Worm (Caenorhabditis elegans) whole organism, L2 larva: ENCODE data around the gene C27F2.4.
A peak's percentile ranks its signal among the peaks of the same experiment; 100 is the strongest.

Source experiments
- C34F6.9 ChIP-seq: fragments of 150-350 bp; optimal IDR thresholded peaks from 2 replicates; lab custom pipeline; 2014; ENCODE audit warnings: missing biosample characterization, missing genetic modification characterization
- F13H6.1 ChIP-seq: sonication (generic microtip); optimal IDR thresholded peaks from 2 replicates; lab custom pipeline; 2016; ENCODE audit warnings: missing genetic modification characterization, missing compliant biosample characterization
- R02D3.7 ChIP-seq: fragments of 150-350 bp; optimal IDR thresholded peaks from 2 replicates; lab custom pipeline; 2014; ENCODE audit warnings: missing biosample characterization, missing genetic modification characterization
- Y55F3AM.14 ChIP-seq: fragments of 200-800 bp; sonication (Bioruptor generic); optimal IDR thresholded peaks from 2 replicates; lab custom pipeline; 2018; ENCODE audit warnings: mild to moderate bottlenecking, missing genetic modification characterization, missing compliant biosample characterization
- alr-1 ChIP-seq: fragments of 150-350 bp; optimal IDR thresholded peaks from 2 replicates; lab custom pipeline; 2014; ENCODE audit warnings: missing biosample characterization, missing genetic modification characterization
- aly-2 ChIP-seq: fragments of 150-350 bp; optimal IDR thresholded peaks from 2 replicates; lab custom pipeline; 2014; ENCODE audit warnings: missing biosample characterization, missing genetic modification characterization
- ama-1 ChIP-seq: fragments of 150-350 bp; optimal IDR thresholded peaks from 2 replicates; lab custom pipeline; 2018; ENCODE audit warnings: inconsistent platforms
- blmp-1 ChIP-seq: sonication (generic microtip); optimal IDR thresholded peaks from 2 replicates; lab custom pipeline; 2017; ENCODE audit warnings: missing genetic modification characterization, mild to moderate bottlenecking, missing compliant biosample characterization, antibody characterized with exemption, moderate library complexity; ENCODE audit not compliant: insufficient read depth
- crh-2 ChIP-seq: sonication (generic microtip); optimal IDR thresholded peaks from 2 replicates; lab custom pipeline; 2017; ENCODE audit warnings: missing biosample characterization, missing genetic modification characterization
- egl-27 ChIP-seq: sonication (generic microtip); optimal IDR thresholded peaks from 3 replicates; lab custom pipeline; 2017; ENCODE audit warnings: missing biosample characterization, missing genetic modification reagents, missing genetic modification characterization
- elt-3 ChIP-seq: sonication (generic microtip); optimal IDR thresholded peaks from 2 replicates; lab custom pipeline; 2017; ENCODE audit warnings: missing biosample characterization, missing genetic modification characterization
- fos-1 ChIP-seq: fragments of 150-350 bp; optimal IDR thresholded peaks from 2 replicates; lab custom pipeline; 2014; ENCODE audit warnings: missing biosample characterization, missing genetic modification characterization
- gmeb-1 ChIP-seq: fragments of 150-350 bp; optimal IDR thresholded peaks from 2 replicates; lab custom pipeline; 2014; ENCODE audit warnings: missing biosample characterization, missing genetic modification characterization
- lin-11 ChIP-seq: fragments of 150-350 bp; sonication (generic microtip); optimal IDR thresholded peaks from 2 replicates; lab custom pipeline; 2014; ENCODE audit warnings: missing biosample characterization, missing genetic modification characterization, inconsistent platforms, mixed read lengths
- lin-13 ChIP-seq: fragments of 150-350 bp; optimal IDR thresholded peaks from 2 replicates; lab custom pipeline; 2014; ENCODE audit warnings: missing biosample characterization, missing genetic modification reagents, missing genetic modification characterization
- lsy-2 ChIP-seq, 2 experiments: fragments of 150-350 bp in 1 of 2; sonication (generic microtip) in 1 of 2; optimal IDR thresholded peaks; 2 replicates each; lab custom pipeline; 2014 to 2017; ENCODE audit warnings: missing biosample characterization in 2 of 2, missing genetic modification characterization in 2 of 2
- mab-5 ChIP-seq: fragments of 150-350 bp; optimal IDR thresholded peaks from 2 replicates; lab custom pipeline; 2014; ENCODE audit warnings: missing biosample characterization, missing genetic modification characterization
- mdl-1 ChIP-seq, 2 experiments: fragments of 150-350 bp in 1 of 2; sonication (generic microtip) in 1 of 2; optimal IDR thresholded peaks; 2 replicates each; lab custom pipeline; 2017; ENCODE audit warnings: missing biosample characterization in 2 of 2, missing genetic modification characterization in 2 of 2
- nhr-10 ChIP-seq: sonication (generic microtip); optimal IDR thresholded peaks from 2 replicates; lab custom pipeline; 2017; ENCODE audit warnings: missing biosample characterization, missing genetic modification characterization
- nhr-11 ChIP-seq: fragments of 150-350 bp; optimal IDR thresholded peaks from 2 replicates; lab custom pipeline; 2014; ENCODE audit warnings: missing biosample characterization, missing genetic modification characterization
- nhr-12 ChIP-seq: fragments of 150-350 bp; optimal IDR thresholded peaks from 2 replicates; lab custom pipeline; 2014; ENCODE audit warnings: missing biosample characterization, missing genetic modification characterization
- nhr-129 ChIP-seq: fragments of 150-350 bp; optimal IDR thresholded peaks from 2 replicates; lab custom pipeline; 2014; ENCODE audit warnings: missing biosample characterization, missing genetic modification characterization
- nhr-21 ChIP-seq: fragments of 150-350 bp; optimal IDR thresholded peaks from 2 replicates; lab custom pipeline; 2014; ENCODE audit warnings: missing biosample characterization, missing genetic modification characterization
- nhr-23 ChIP-seq: fragments of 150-350 bp; optimal IDR thresholded peaks from 2 replicates; lab custom pipeline; 2014; ENCODE audit warnings: missing biosample characterization, missing genetic modification reagents, missing genetic modification characterization
- nhr-237 ChIP-seq: fragments of 150-350 bp; optimal IDR thresholded peaks from 2 replicates; lab custom pipeline; 2014; ENCODE audit warnings: missing biosample characterization, missing genetic modification characterization
- nhr-25 ChIP-seq: fragments of 150-350 bp; sonication (generic microtip); optimal IDR thresholded peaks from 3 replicates; lab custom pipeline; 2014; ENCODE audit warnings: missing biosample characterization, missing genetic modification characterization
- peb-1 ChIP-seq: fragments of 150-350 bp; optimal IDR thresholded peaks from 2 replicates; lab custom pipeline; 2014; ENCODE audit warnings: missing biosample characterization, missing genetic modification characterization
- sem-4 ChIP-seq: fragments of 150-350 bp; optimal IDR thresholded peaks from 2 replicates; lab custom pipeline; 2014; ENCODE audit warnings: missing biosample characterization, missing genetic modification reagents, missing genetic modification characterization
- sma-3 ChIP-seq: sonication (generic microtip); optimal IDR thresholded peaks from 2 replicates; lab custom pipeline; 2016; ENCODE audit warnings: missing genetic modification reagents, missing genetic modification characterization, missing compliant biosample characterization
- sma-9 ChIP-seq, 2 experiments: fragments of 150-350 bp in 1 of 2; sonication (generic microtip) in 1 of 2; optimal IDR thresholded peaks; 2 replicates each; lab custom pipeline; 2014 to 2016; ENCODE audit warnings: missing genetic modification characterization in 2 of 2, mild to moderate bottlenecking in 1 of 2, missing biosample characterization in 1 of 2, missing compliant biosample characterization in 1 of 2, missing genetic modification reagents in 1 of 2, moderate library complexity in 1 of 2
- snpc-4 ChIP-seq: fragments of 150-350 bp; optimal IDR thresholded peaks from 2 replicates; lab custom pipeline; 2014; ENCODE audit warnings: missing biosample characterization, missing genetic modification characterization
- unc-39 ChIP-seq: fragments of 150-350 bp; optimal IDR thresholded peaks from 2 replicates; lab custom pipeline; 2014; ENCODE audit warnings: missing biosample characterization, missing genetic modification characterization
- unc-55 ChIP-seq: fragments of 150-350 bp; sonication (generic microtip); optimal IDR thresholded peaks from 3 replicates; lab custom pipeline; 2014; ENCODE audit warnings: missing biosample characterization, missing genetic modification reagents, missing genetic modification characterization
- unc-62 ChIP-seq: fragments of 150-350 bp; optimal IDR thresholded peaks from 2 replicates; lab custom pipeline; 2014; ENCODE audit warnings: missing biosample characterization, missing genetic modification reagents, missing genetic modification characterization
- ztf-1 ChIP-seq: fragments of 200-800 bp; sonication (Bioruptor generic); conservative IDR thresholded peaks from 2 replicates; pipeline ENCODE4 v1.3.6; 2022; ENCODE audit warnings: missing genetic modification characterization, missing compliant biosample characterization
- ztf-11 ChIP-seq: sonication (generic microtip); optimal IDR thresholded peaks from 2 replicates; lab custom pipeline; 2017; ENCODE audit warnings: missing biosample characterization, missing genetic modification characterization
- ztf-4 ChIP-seq: fragments of 150-350 bp; optimal IDR thresholded peaks from 2 replicates; lab custom pipeline; 2014; ENCODE audit warnings: missing biosample characterization, missing genetic modification characterization

C27F2.4 gene

DNA sequence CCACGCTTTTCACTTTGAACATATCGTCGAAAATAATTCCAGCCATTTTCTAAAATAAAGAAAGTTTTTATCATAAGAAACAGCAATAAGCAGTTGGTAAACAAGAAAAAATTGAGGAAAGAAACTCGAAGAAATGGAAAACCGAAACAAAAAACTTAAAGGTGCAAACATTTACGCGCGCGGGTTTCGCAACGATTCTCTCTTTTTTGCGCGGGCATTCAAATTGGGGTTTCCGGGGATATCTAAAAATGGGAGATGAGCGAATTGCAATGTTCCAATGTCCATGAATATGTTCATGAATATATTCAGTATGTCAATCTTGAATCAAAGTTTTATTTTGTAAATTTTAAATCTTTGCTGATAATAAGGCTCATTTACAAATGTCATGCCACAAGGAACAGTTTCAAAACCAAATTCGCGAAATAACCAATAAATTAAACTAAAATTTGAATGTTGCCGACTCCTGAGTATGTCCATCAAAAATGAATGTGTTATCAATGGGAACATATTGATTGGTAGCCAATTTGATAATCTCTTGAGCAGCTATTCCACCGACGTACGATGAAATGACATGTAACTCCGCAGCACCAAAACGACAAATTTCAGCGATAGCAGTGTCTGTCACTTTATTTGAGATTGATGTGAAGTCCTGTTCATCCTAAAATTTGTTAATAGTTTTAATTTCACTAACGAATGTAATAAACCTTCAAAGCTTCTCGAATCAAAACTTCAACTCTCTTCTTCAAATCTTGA lies 42.0 kb downstream of the C27F2.4 start, which contains the start of gene rpb-8:
TSS of gene rpb-8 (minus strand) at position 49 of the 753 bp plus-strand sequence.
- peak; percentile 29 for TF ChIP-seq F13H6.1
- no peak for TF ChIP-seq nhr-12
- no peak for TF ChIP-seq Y55F3AM.14 (GFP tag; lab: Kevin White, UChicago)
- TF ChIP-seq alr-1 (tag; lab: Kevin White, UChicago) = no peak
- TF ChIP-seq lin-13 (GFP tag; lab: Kevin White, UChicago) = peak; percentile 46
- TF ChIP-seq blmp-1 (tag; lab: Kevin White, UChicago) = peak; percentile 18
- peak; percentile 18 for TF ChIP-seq sma-3 (GFP tag; lab: Kevin White, UChicago)
- no peak for TF ChIP-seq egl-27 (tag; lab: Kevin White, UChicago)
- peak; percentile 13 for TF ChIP-seq snpc-4 (tag; lab: Kevin White, UChicago)
- TF ChIP-seq ama-1 (lab: Kevin White, UChicago) = peak; percentile 44
- no peak for TF ChIP-seq ztf-11 (tag; lab: Kevin White, UChicago)
- TF ChIP-seq unc-55 (GFP tag; lab: Kevin White, UChicago) = peak; percentile 90
- peak; percentile 89 for TF ChIP-seq gmeb-1
- TF ChIP-seq nhr-129 = peak; percentile 55
- no peak for TF ChIP-seq unc-39 (tag; lab: Kevin White, UChicago)
- no peak for TF ChIP-seq ztf-1 (GFP tag; lab: Robert Waterston, UW)
- no peak for TF ChIP-seq nhr-237 (tag; lab: Kevin White, UChicago)
- TF ChIP-seq sem-4 (tag; lab: Kevin White, UChicago) = no peak
- TF ChIP-seq crh-2 (tag; lab: Kevin White, UChicago) = peak; percentile 45
- peak; percentile 13 for TF ChIP-seq sma-9 (GFP tag; optimal IDR thresholded peaks at IDR 0.05; lab: Kevin White, UChicago)
- TF ChIP-seq sma-9 (tag; optimal IDR thresholded peaks at IDR 0.05; lab: Kevin White, UChicago) = no peak
- peak; percentile 16 for TF ChIP-seq nhr-25 (tag; lab: Kevin White, UChicago)
- TF ChIP-seq lsy-2 (tag; optimal IDR thresholded peaks at IDR 0.05; lab: Kevin White, UChicago) = peak; percentile 14 to 75
- no peak for TF ChIP-seq mab-5 (tag; lab: Kevin White, UChicago)
- TF ChIP-seq unc-62 (GFP tag; lab: Kevin White, UChicago) = no peak
- TF ChIP-seq nhr-21 (tag; lab: Kevin White, UChicago) = peak; percentile 3
- TF ChIP-seq elt-3 (tag; lab: Kevin White, UChicago) = no peak
- no peak for TF ChIP-seq mdl-1 (tag; optimal IDR thresholded peaks at IDR 0.05; lab: Kevin White, UChicago)
- TF ChIP-seq C34F6.9 = peak; percentile 64
- no peak for TF ChIP-seq nhr-10 (tag; lab: Kevin White, UChicago)
- TF ChIP-seq lin-11 (tag; lab: Kevin White, UChicago) = peak; percentile 1
- TF ChIP-seq R02D3.7 (tag; lab: Kevin White, UChicago) = no peak
- TF ChIP-seq peb-1 (tag; lab: Kevin White, UChicago) = no peak
- peak; percentile 29 for TF ChIP-seq fos-1
- TF ChIP-seq nhr-23 = no peak

DNA sequence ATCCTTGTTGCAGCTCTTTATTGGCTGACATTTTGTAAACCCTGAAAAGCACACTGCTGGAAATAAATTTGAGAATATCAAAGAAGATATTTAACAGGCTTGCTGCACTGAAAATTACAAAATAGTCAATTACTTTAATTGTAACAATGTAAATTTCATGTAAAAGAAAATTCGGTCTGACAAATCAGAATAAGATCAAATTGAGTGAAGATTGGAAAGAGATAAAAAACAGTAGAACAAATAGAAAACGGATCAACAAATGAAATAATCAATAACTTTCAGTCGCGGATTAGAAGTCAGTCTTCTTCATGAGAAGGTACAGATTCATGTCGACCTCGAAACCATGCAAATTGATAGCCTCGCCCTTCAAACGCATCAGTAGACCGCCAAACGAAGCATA lies 43.0 kb downstream of the C27F2.4 start, which contains the start of gene rars-1:
TSS of gene rars-1 (minus strand) at position 101 of the 400 bp plus-strand sequence.
- TF ChIP-seq sma-9 (GFP tag; optimal IDR thresholded peaks at IDR 0.05; lab: Kevin White, UChicago) (no peak), sma-9 (tag; optimal IDR thresholded peaks at IDR 0.05; lab: Kevin White, UChicago) (no peak)
- TF ChIP-seq, all 48 proteins: peak for 0

DNA sequence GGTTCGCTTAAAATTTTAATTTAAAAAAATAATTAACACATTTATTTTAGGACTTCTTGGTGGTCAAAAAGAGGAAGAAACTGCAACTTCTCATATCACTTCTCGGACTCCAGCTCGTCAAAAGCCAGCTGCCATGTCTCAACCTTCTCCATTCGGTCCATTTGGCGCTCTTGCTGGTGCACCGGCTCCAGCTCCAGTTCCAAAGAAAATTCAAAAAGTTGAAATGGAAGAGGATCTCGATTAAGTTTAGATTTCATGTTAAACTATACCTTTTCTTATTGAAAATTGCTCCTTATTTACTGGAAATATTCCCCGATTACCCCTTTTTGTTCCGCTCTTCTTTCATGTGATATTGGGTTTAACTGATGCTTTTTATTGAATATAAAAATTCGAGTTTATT lies 46.4 kb downstream of the C27F2.4 start:
- TF ChIP-seq ama-1 (lab: Kevin White, UChicago) (no peak), nhr-11 (no peak), aly-2 (no peak), unc-62 (GFP tag; lab: Kevin White, UChicago) (no peak), unc-39 (tag; lab: Kevin White, UChicago) (no peak), nhr-21 (tag; lab: Kevin White, UChicago) (no peak), nhr-10 (tag; lab: Kevin White, UChicago) (no peak), ztf-4 (tag; lab: Kevin White, UChicago) (no peak), lin-11 (tag; lab: Kevin White, UChicago) (no peak), nhr-12 (no peak)
